Worm (Caenorhabditis elegans): ENCODE results near the gene let-653.

The let-653 gene

DNA sequence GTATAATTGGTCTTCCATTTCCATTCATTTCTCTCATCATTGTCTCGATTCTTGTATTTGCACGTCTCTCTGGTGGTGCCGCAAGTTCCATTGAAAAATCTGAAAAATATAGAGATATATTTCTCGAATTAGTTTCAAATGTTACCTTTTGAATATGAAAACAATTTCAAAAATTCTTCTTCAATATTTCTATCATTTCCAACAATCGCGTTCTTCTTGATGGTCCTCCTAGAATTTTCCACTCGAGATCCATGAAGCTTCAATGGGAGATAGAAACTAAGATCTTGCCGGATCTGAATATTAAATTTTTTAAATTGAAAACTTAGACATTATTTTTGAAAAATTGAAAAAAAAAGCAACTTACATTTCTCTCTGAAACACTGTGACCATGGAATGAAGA lies 33.7 kb downstream of the let-653 start (continued):
- TF ChIP-seq che-1 (tag; optimal IDR thresholded peaks at IDR 0.05) (no peak), elt-4 (tag; optimal IDR thresholded peaks at IDR 0.05) (no peak)

DNA sequence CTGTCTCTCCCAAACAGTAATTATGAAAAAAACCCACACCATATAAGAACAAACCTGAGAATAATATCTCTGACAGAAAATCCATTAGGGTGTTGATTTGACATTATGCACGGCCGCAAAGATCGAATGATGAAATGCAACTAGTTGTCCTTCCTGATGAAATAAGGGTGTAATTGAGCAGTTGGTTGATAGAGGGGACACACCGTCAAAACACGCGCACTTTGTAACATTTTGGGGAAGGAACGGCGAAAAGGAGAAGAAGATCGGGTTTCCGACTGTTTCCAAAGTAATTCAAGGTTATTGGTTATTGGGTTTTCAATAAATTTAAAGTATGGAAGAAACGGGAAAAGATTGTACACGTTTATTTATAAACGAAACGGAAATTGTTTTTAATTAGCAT lies 36.6 kb downstream of the let-653 start, which contains the start of gene ZK822.1:
ZK822.1 (minus strand) TSS at position 121 of the 400 bp plus-strand sequence.
- TF ChIP-seq unc-42 (tag; optimal IDR thresholded peaks at IDR 0.05): no peak

DNA sequence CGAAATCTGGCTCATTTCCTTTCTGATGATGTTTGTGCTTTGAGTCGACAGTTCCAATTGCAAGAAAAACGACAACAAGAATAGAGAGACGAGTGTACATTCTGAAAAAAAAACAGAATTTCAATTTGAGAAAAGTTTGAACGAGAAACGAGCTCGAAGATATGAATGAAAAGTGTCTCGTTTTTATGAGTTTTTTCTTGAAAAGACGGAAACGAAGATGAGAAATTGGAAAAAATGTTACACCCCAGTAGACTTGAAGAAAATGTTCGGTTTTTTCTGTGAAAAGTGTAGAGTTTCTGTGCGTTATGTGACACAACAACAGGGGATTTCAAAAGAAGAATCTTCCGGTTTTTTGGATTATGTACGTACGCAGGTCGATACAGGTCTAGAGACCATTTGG lies 37.7 kb downstream of the let-653 start, which contains the start of gene srlf-31:
srlf-31 (minus strand) TSS at position 101 of the 400 bp plus-strand sequence.
- TF ChIP-seq elt-4 (tag; optimal IDR thresholded peaks at IDR 0.05): no peak
- no peak for TF ChIP-seq eyg-1 (tag; optimal IDR thresholded peaks at IDR 0.05)
- TF ChIP-seq unc-86 (tag; optimal IDR thresholded peaks at IDR 0.05): no peak
- no peak for TF ChIP-seq ceh-30 (tag; optimal IDR thresholded peaks at IDR 0.05)
- no peak for TF ChIP-seq odd-2 (tag; optimal IDR thresholded peaks at IDR 0.05)
- no peak for TF ChIP-seq pqm-1 (tag; optimal IDR thresholded peaks at IDR 0.05)
- no peak for TF ChIP-seq F13H6.1 (tag; optimal IDR thresholded peaks at IDR 0.05)
- no peak for TF ChIP-seq hlh-8 (tag; optimal IDR thresholded peaks at IDR 0.05)
- TF ChIP-seq ztf-16 (tag; optimal IDR thresholded peaks at IDR 0.05): no peak
- TF ChIP-seq pros-1 (tag; optimal IDR thresholded peaks at IDR 0.05): no peak
- TF ChIP-seq tbx-7 (tag; optimal IDR thresholded peaks at IDR 0.05): no peak
- TF ChIP-seq hlh-6 (tag; optimal IDR thresholded peaks at IDR 0.05): no peak
- no peak for TF ChIP-seq hlh-13 (GFP tag; optimal IDR thresholded peaks at IDR 0.05)

DNA sequence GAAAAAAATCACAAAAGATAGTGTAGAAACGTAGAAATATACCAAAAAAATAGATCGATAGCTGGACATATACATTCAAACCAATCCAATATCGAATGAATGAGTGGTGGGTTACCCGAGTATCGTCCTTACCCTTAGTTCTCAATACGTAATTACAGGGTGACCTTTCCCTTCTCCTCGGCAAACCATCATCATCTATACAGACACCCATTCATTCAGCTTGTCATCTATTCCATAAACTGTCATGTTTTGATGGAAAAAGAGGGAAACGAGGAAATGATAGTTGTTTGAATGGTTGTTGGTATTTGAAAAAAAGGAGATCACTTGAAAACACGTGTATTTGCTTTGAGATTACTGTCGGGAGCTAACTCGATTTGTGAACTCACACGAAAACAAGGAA lies 38.7 kb downstream of the let-653 start:
- TF ChIP-seq hlh-30 (tag; optimal IDR thresholded peaks at IDR 0.05; ENCODE audit: insufficient read depth) (no peak), unc-55 (GFP tag; optimal IDR thresholded peaks at IDR 0.05) (peak; percentile 11)

DNA sequence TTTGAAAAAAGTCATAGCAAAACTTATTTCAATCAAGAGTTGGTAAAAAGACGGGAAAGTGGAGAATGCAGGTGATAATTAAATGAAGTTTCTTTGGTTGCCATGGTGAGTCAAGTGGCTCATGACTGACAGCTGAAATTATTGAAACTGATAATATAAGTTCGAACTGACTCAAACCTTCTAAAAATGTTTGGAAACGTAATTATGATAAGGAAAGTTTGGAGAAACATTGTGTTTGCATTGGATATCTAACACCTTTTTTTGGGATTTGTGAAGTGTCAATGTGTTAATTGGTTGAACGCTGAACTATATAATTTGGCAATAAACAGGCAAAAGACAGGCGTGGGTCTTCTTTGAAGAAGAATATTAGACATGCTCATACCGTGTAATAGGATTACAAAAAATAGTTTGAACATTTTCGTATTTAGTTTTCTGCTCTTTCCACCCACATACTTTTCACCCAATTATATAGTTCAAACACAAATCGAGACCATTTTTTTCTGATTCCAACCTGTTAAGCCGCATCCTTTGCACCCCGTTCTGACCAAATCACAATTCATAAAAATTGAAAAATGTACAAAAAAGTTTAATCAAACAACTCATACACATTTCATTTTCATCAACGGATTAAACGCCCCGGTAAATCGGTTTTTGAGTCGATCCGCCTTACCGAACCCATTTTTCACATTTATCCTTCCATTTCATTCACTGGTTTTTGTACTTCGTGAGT lies 40.1 kb downstream of the let-653 start, which contains the start of the genes srlf-33 and srlf-32:
srlf-33 (minus strand) TSS at position 101 of the 730 bp plus-strand sequence.
srlf-32 (plus strand) TSS at position 680 of the 730 bp plus-strand sequence.
- TF ChIP-seq zip-5 (tag; optimal IDR thresholded peaks at IDR 0.05): no peak
- TF ChIP-seq unc-3 (GFP tag; conservative IDR thresholded peaks at IDR 0.05): no peak
- TF ChIP-seq unc-3 (tag; optimal IDR thresholded peaks at IDR 0.05): no peak
- TF ChIP-seq odd-2 (tag; optimal IDR thresholded peaks at IDR 0.05): no peak
- TF ChIP-seq fax-1 (tag; optimal IDR thresholded peaks at IDR 0.05): no peak
- no peak for TF ChIP-seq pqm-1 (tag; optimal IDR thresholded peaks at IDR 0.05)
- TF ChIP-seq F13H6.1 (tag; optimal IDR thresholded peaks at IDR 0.05): no peak
- TF ChIP-seq ceh-24 (tag; optimal IDR thresholded peaks at IDR 0.05): no peak
- no peak for TF ChIP-seq pax-1 (tag; optimal IDR thresholded peaks at IDR 0.05)
- no peak for TF ChIP-seq fkh-6 (tag; optimal IDR thresholded peaks at IDR 0.05)
- TF ChIP-seq rnt-1 (tag; optimal IDR thresholded peaks at IDR 0.05): no peak

DNA sequence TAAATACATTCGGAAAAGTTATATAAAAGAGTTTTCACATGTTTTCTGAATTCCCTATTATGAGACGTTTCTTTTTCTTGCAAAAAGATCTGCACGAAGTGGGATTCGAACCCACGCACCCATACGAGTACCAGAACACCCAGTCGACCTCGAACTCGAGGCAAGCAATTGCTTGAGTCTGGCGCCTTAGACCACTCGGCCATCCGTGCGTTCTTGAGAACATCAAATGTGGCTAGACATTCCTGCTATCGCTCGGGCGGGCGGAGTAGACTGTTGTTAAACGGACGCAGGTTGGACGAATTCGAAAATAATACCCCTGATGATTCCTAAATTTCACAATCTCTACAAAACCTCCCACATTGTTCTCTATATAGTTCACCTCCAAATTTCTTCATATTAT lies 43.0 kb downstream of the let-653 start:
- TF ChIP-seq K09A11.1 (tag; optimal IDR thresholded peaks at IDR 0.05; ENCODE audit: insufficient read depth) (no peak), fkh-6 (tag; optimal IDR thresholded peaks at IDR 0.05) (peak; percentile 19), dmd-4 (tag; optimal IDR thresholded peaks at IDR 0.05; ENCODE audit: borderline replicate concordance) (no peak), ref-2 (tag; optimal IDR thresholded peaks at IDR 0.05) (peak; percentile 50), ets-4 (tag; optimal IDR thresholded peaks at IDR 0.05) (no peak), ceh-24 (tag; optimal IDR thresholded peaks at IDR 0.05) (no peak), ceh-30 (tag; optimal IDR thresholded peaks at IDR 0.05) (no peak), ceh-22 (tag; optimal IDR thresholded peaks at IDR 0.05) (no peak), syd-9 (tag; optimal IDR thresholded peaks at IDR 0.05) (peak; percentile 27), F13H6.1 (tag; optimal IDR thresholded peaks at IDR 0.05) (no peak), sox-4 (tag; optimal IDR thresholded peaks at IDR 0.05) (no peak), fkh-10 (GFP tag; optimal IDR thresholded peaks at IDR 0.05) (no peak), eyg-1 (tag; optimal IDR thresholded peaks at IDR 0.05) (no peak), ama-1 (optimal IDR thresholded peaks at IDR 0.05) (no peak), ceh-9 (tag; optimal IDR thresholded peaks at IDR 0.05) (no peak), C38D4.7 (GFP tag; optimal IDR thresholded peaks at IDR 0.05) (peak; percentile 34), ceh-48 (tag; optimal IDR thresholded peaks at IDR 0.05) (no peak), pros-1 (tag; optimal IDR thresholded peaks at IDR 0.05) (no peak), pqm-1 (tag; optimal IDR thresholded peaks at IDR 0.05) (no peak), tbx-2 (tag; optimal IDR thresholded peaks at IDR 0.05) (no peak), unc-3 (GFP tag; conservative IDR thresholded peaks at IDR 0.05) (no peak), unc-3 (tag; optimal IDR thresholded peaks at IDR 0.05) (no peak), T23F11.4 (GFP tag; optimal IDR thresholded peaks at IDR 0.05) (peak; percentile 30), ttx-3 (tag; optimal IDR thresholded peaks at IDR 0.05) (no peak), rnt-1 (tag; optimal IDR thresholded peaks at IDR 0.05) (no peak), unc-55 (GFP tag; optimal IDR thresholded peaks at IDR 0.05) (no peak), gmeb-2 (tag; optimal IDR thresholded peaks at IDR 0.05) (peak; percentile 18)

Data from whole organism, late embryonic.